Fruit fly (Drosophila melanogaster) whole organism, embryonic: ENCODE measurements around the gene IntS4.

Experiments
- ATbp ChIP-seq: fragments of 200-800 bp; sonication (Bioruptor generic); optimal IDR thresholded peaks from 2 replicates; lab custom pipeline; 2017; ENCODE audit warnings: missing biosample characterization, mild to moderate bottlenecking, missing genetic modification characterization, missing genetic modification reagents
- Adf1 ChIP-seq: fragments of 200-800 bp; sonication (Bioruptor generic); IDR thresholded peaks from 2 replicates; pipeline ENCODE4 v1.3.6; 2022; ENCODE audit warnings: missing biosample characterization, missing genetic modification characterization
- Asciz ChIP-seq: fragments of 200-800 bp; sonication (Bioruptor generic); optimal IDR thresholded peaks from 2 replicates; lab custom pipeline; 2017; ENCODE audit warnings: missing biosample characterization, mild to moderate bottlenecking, missing genetic modification characterization, missing genetic modification reagents
- Awh ChIP-seq: fragments of 200-800 bp; sonication (Bioruptor generic); IDR thresholded peaks from 2 replicates; pipeline ENCODE4, ENCODE4 v1.3.6; 2022; ENCODE audit warnings: missing biosample characterization, missing genetic modification characterization
- BEAF-32 ChIP-seq: fragments of 200-800 bp; sonication (Bioruptor generic); optimal IDR thresholded peaks from 3 replicates; lab custom pipeline; 2017; ENCODE audit warnings: missing biosample characterization, missing genetic modification characterization, mild to moderate bottlenecking, moderate library complexity, missing genetic modification reagents
- Bdp1 ChIP-seq: fragments of 200-800 bp; sonication (Bioruptor generic); optimal IDR thresholded peaks from 3 replicates; lab custom pipeline; 2016; ENCODE audit warnings: missing biosample characterization, missing genetic modification characterization
- CG10267 ChIP-seq: fragments of 200-800 bp; sonication (Bioruptor generic); optimal IDR thresholded peaks from 2 replicates; lab custom pipeline; 2018; ENCODE audit warnings: missing biosample characterization, mild to moderate bottlenecking, missing genetic modification characterization, moderate library complexity
- CG10543 ChIP-seq: fragments of 200-800 bp; sonication (Bioruptor generic); optimal IDR thresholded peaks from 3 replicates; lab custom pipeline; 2017; ENCODE audit warnings: missing biosample characterization, mild to moderate bottlenecking, missing genetic modification characterization, moderate library complexity
- CG10979 ChIP-seq: fragments of 200-800 bp; sonication (Bioruptor generic); optimal IDR thresholded peaks from 2 replicates; lab custom pipeline; 2018; ENCODE audit warnings: missing biosample characterization, mild to moderate bottlenecking, missing genetic modification characterization, moderate library complexity
- CG11560 ChIP-seq: fragments of 200-800 bp; sonication (Bioruptor generic); IDR thresholded peaks from 3 replicates; pipeline ENCODE4 v1.3.6; 2022; ENCODE audit warnings: missing biosample characterization, missing genetic modification characterization
- CG11696 ChIP-seq: fragments of 200-800 bp; sonication (Bioruptor generic); IDR thresholded peaks from 2 replicates; pipeline ENCODE4 v1.3.6; 2022; ENCODE audit warnings: missing biosample characterization, missing genetic modification characterization
- CG12219 ChIP-seq: fragments of 200-800 bp; sonication (Bioruptor generic); optimal IDR thresholded peaks from 3 replicates; lab custom pipeline; 2018; ENCODE audit warnings: missing biosample characterization, mild to moderate bottlenecking, missing genetic modification characterization
- CG15479 ChIP-seq: fragments of 200-800 bp; sonication (Bioruptor generic); optimal IDR thresholded peaks from 3 replicates; lab custom pipeline; 2019; ENCODE audit warnings: missing biosample characterization, mild to moderate bottlenecking, missing genetic modification characterization, moderate library complexity
- CG17361 ChIP-seq: fragments of 200-800 bp; sonication (Bioruptor generic); IDR thresholded peaks from 3 replicates; pipeline ENCODE4 v1.3.6; 2022; ENCODE audit warnings: missing biosample characterization, missing genetic modification characterization
- CG17802 ChIP-seq: fragments of 200-800 bp; sonication (Bioruptor generic); optimal IDR thresholded peaks from 2 replicates; lab custom pipeline; 2018; ENCODE audit warnings: missing biosample characterization, mild to moderate bottlenecking, missing genetic modification characterization, moderate library complexity
- CG34422 ChIP-seq: fragments of 200-800 bp; sonication (Bioruptor generic); IDR thresholded peaks from 3 replicates; pipeline ENCODE4 v1.3.6; 2022; ENCODE audit warnings: missing biosample characterization, missing genetic modification characterization
- CG3847 ChIP-seq: fragments of 200-800 bp; sonication (Bioruptor generic); IDR thresholded peaks from 2 replicates; pipeline ENCODE4 v1.3.6; 2022; ENCODE audit warnings: missing biosample characterization, missing genetic modification characterization
- CG6175 ChIP-seq: fragments of 200-800 bp; sonication (Bioruptor generic); IDR thresholded peaks from 3 replicates; pipeline ENCODE4 v1.3.6; 2022; ENCODE audit warnings: missing biosample characterization, missing genetic modification characterization
- CG7357 ChIP-seq: fragments of 200-800 bp; sonication (Bioruptor generic); IDR thresholded peaks from 3 replicates; pipeline ENCODE4 v1.3.6; 2022; ENCODE audit warnings: missing biosample characterization, missing genetic modification characterization
- CG7786 ChIP-seq: fragments of 200-800 bp; sonication (Bioruptor generic); optimal IDR thresholded peaks from 2 replicates; lab custom pipeline; 2016; ENCODE audit warnings: missing biosample characterization, missing genetic modification characterization
- CHES-1-like ChIP-seq: fragments of 200-800 bp; sonication (Bioruptor generic); optimal IDR thresholded peaks from 2 replicates; lab custom pipeline; 2016; ENCODE audit warnings: missing biosample characterization, missing genetic modification characterization
- Eip74EF ChIP-seq, 2 experiments: fragments of 200-800 bp in 1 of 2; fragments of >200 bp in 1 of 2; sonication (Bioruptor generic) in 1 of 2; optimal IDR thresholded peaks; 2 replicates each; lab custom pipeline; 2017 to 2019; ENCODE audit warnings: missing biosample characterization in 2 of 2, missing genetic modification characterization in 2 of 2, mild to moderate bottlenecking in 1 of 2, moderate library complexity in 1 of 2
- Fer1 ChIP-seq: fragments of 200-800 bp; sonication (Bioruptor generic); optimal IDR thresholded peaks from 2 replicates; lab custom pipeline; 2017; ENCODE audit warnings: missing biosample characterization, mild to moderate bottlenecking, missing genetic modification characterization
- Fer3 ChIP-seq: fragments of 200-800 bp; sonication (Bioruptor generic); optimal IDR thresholded peaks from 2 replicates; lab custom pipeline; 2018; ENCODE audit warnings: missing biosample characterization, mild to moderate bottlenecking, missing genetic modification characterization, moderate library complexity
- Gug ChIP-seq: fragments of 200-800 bp; sonication (Bioruptor generic); IDR thresholded peaks from 4 replicates; pipeline ENCODE4 v1.3.6; 2022; ENCODE audit warnings: missing biosample characterization, missing genetic modification characterization
- H15 ChIP-seq: fragments of 200-800 bp; sonication (Bioruptor generic); IDR thresholded peaks from 3 replicates; pipeline ENCODE4 v1.3.6; 2022; ENCODE audit warnings: missing biosample characterization, missing genetic modification characterization
- HmgZ ChIP-seq: fragments of 200-800 bp; sonication (Bioruptor generic); optimal IDR thresholded peaks from 2 replicates; lab custom pipeline; 2018; ENCODE audit warnings: missing biosample characterization, mild to moderate bottlenecking, missing genetic modification characterization
- Hmx ChIP-seq: fragments of 200-800 bp; sonication (Bioruptor generic); optimal IDR thresholded peaks from 2 replicates; lab custom pipeline; 2016; ENCODE audit warnings: missing biosample characterization, missing genetic modification characterization
- Hsf ChIP-seq: fragments of 200-800 bp; sonication (Bioruptor generic); optimal IDR thresholded peaks from 3 replicates; lab custom pipeline; 2016; ENCODE audit warnings: missing biosample characterization, missing genetic modification characterization
- Lhr ChIP-seq: fragments of 200-800 bp; sonication (Bioruptor generic); optimal IDR thresholded peaks from 3 replicates; lab custom pipeline; 2017; ENCODE audit warnings: mild to moderate bottlenecking, missing biosample characterization, missing genetic modification reagents, missing genetic modification characterization
- MBD-R2 ChIP-seq: fragments of 200-800 bp; sonication (Bioruptor generic); IDR thresholded peaks from 2 replicates; pipeline ENCODE4 v1.3.6; 2022; ENCODE audit warnings: missing biosample characterization, missing genetic modification characterization
- Mes4 ChIP-seq: fragments of 200-800 bp; sonication (Bioruptor generic); optimal IDR thresholded peaks from 2 replicates; lab custom pipeline; 2016; ENCODE audit warnings: missing biosample characterization, missing genetic modification characterization
- Pdp1 ChIP-seq, 2 experiments: fragments of 200-800 bp; sonication (Bioruptor generic); optimal IDR thresholded peaks; 3 replicates each; lab custom pipeline; 2016; ENCODE audit warnings: missing biosample characterization in 2 of 2, missing genetic modification characterization in 2 of 2, mild to moderate bottlenecking in 1 of 2, moderate library complexity in 1 of 2
- Sry-δ ChIP-seq: fragments of 200-800 bp; sonication (Bioruptor generic); optimal IDR thresholded peaks from 2 replicates; lab custom pipeline; 2016; ENCODE audit warnings: missing biosample characterization, missing genetic modification characterization
- Trl ChIP-seq, 3 experiments: fragments of >200 bp in 2 of 3; fragments of 200-800 bp in 1 of 3; sonication (Bioruptor generic) in 1 of 3; optimal IDR thresholded peaks; 2 replicates in 1 of 3; 3 replicates in 2 of 3; lab custom pipeline; 2016 to 2017; ENCODE audit warnings: missing biosample characterization in 1 of 3, missing genetic modification characterization in 1 of 3
- Vsx1 ChIP-seq: fragments of 200-800 bp; sonication (Bioruptor generic); optimal IDR thresholded peaks from 2 replicates; lab custom pipeline; 2017; ENCODE audit warnings: missing biosample characterization, mild to moderate bottlenecking, missing genetic modification characterization, missing genetic modification reagents
- ap ChIP-seq: fragments of 200-800 bp; sonication (Bioruptor generic); IDR thresholded peaks from 2 replicates; pipeline ENCODE4 v1.3.6; 2022; ENCODE audit warnings: missing biosample characterization, missing genetic modification characterization
- ase ChIP-seq: fragments of 200-800 bp; sonication (Bioruptor generic); IDR thresholded peaks from 3 replicates; pipeline ENCODE4 v1.3.6; 2022; ENCODE audit warnings: missing biosample characterization, missing genetic modification characterization
- chinmo ChIP-seq: fragments of 200-800 bp; sonication (Bioruptor generic); IDR thresholded peaks from 4 replicates; pipeline ENCODE4 v1.3.6; 2022; ENCODE audit warnings: missing biosample characterization, missing genetic modification characterization; ENCODE audit not compliant: partially characterized antibody
- croc ChIP-seq: fragments of 200-800 bp; sonication (Bioruptor generic); conservative IDR thresholded peaks from 3 replicates; pipeline ENCODE4 v1.3.6; 2022; ENCODE audit warnings: missing biosample characterization, missing genetic modification characterization
- ftz-f1 ChIP-seq: fragments of 200-800 bp; sonication (Bioruptor generic); optimal IDR thresholded peaks from 2 replicates; lab custom pipeline; 2016; ENCODE audit warnings: missing biosample characterization, missing genetic modification characterization
- gfzf ChIP-seq: fragments of 200-800 bp; sonication (Bioruptor generic); optimal IDR thresholded peaks from 2 replicates; lab custom pipeline; 2016; ENCODE audit warnings: missing biosample characterization, mild to moderate bottlenecking, missing genetic modification characterization, moderate library complexity
- h ChIP-seq: fragments of >200 bp; optimal IDR thresholded peaks from 2 replicates; lab custom pipeline; 2017
- hbn ChIP-seq: fragments of 200-800 bp; sonication (Bioruptor generic); IDR thresholded peaks from 2 replicates; pipeline ENCODE4 v1.3.6; 2022; ENCODE audit warnings: missing biosample characterization, missing genetic modification characterization; ENCODE audit not compliant: partially characterized antibody
- ind ChIP-seq: fragments of 200-800 bp; sonication (Bioruptor generic); optimal IDR thresholded peaks from 3 replicates; lab custom pipeline; 2016; ENCODE audit warnings: missing biosample characterization, missing genetic modification characterization
- ken ChIP-seq: fragments of 200-800 bp; sonication (Bioruptor generic); IDR thresholded peaks from 3 replicates; pipeline ENCODE4 v1.3.6; 2022; ENCODE audit warnings: missing biosample characterization, missing genetic modification characterization
- lmd ChIP-seq: fragments of 200-800 bp; sonication (Bioruptor generic); IDR thresholded peaks from 2 replicates; pipeline ENCODE4 v1.3.6; 2022; ENCODE audit warnings: missing biosample characterization, missing genetic modification characterization
- nerfin-1 ChIP-seq: fragments of 200-800 bp; sonication (Bioruptor generic); optimal IDR thresholded peaks from 3 replicates; lab custom pipeline; 2019; ENCODE audit warnings: missing biosample characterization, mild to moderate bottlenecking, missing genetic modification characterization, moderate library complexity
- phol ChIP-seq: fragments of 200-800 bp; sonication (Bioruptor generic); optimal IDR thresholded peaks from 3 replicates; lab custom pipeline; 2018; ENCODE audit warnings: missing biosample characterization, mild to moderate bottlenecking, missing genetic modification characterization, moderate library complexity
- rib ChIP-seq: fragments of 200-800 bp; sonication (Bioruptor generic); IDR thresholded peaks from 2 replicates; pipeline ENCODE4 v1.3.6; 2022; ENCODE audit warnings: missing biosample characterization, missing genetic modification characterization
- tx ChIP-seq: fragments of 200-800 bp; sonication (Bioruptor generic); optimal IDR thresholded peaks from 2 replicates; lab custom pipeline; 2016; ENCODE audit warnings: missing biosample characterization, missing genetic modification characterization

The IntS4 gene

DNA sequence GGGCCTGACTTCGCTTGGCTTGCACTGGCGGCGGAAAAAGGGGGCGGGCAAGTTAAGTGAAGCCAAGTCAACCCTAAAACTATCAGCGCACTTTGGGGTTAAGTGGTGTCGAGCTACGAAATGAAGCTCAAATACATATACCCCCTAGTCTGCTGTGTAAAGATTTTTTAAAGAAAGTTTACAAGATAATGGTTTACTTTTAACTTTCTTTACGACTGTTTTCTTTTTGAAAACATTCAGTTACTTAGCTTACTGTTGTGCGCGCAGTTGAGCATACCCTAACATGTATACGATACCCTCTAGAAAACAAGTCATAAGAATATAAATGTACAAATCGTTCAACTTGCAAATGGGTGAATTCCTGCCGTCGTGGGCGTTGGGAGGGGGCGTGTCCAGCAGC is 15.9 kb downstream of the IntS4 start (continued):
- TF ChIP-seq phol (tag; lab: Kevin White, UChicago) = peak; percentile 28
- no peak for TF ChIP-seq croc (GFP tag; lab: Robert Waterston, UW)
- TF ChIP-seq gfzf (GFP tag; lab: Kevin White, UChicago) = no peak
- no peak for TF ChIP-seq ap
- TF ChIP-seq CG6175 (GFP tag; lab: Robert Waterston, UW) = no peak
- peak; percentile 34 for TF ChIP-seq ATbp (GFP tag; lab: Kevin White, UChicago)
- TF ChIP-seq Sry-δ (GFP tag; lab: Kevin White, UChicago) = no peak
- TF ChIP-seq rib (GFP tag; lab: Robert Waterston, UW) = no peak
- TF ChIP-seq Lhr (GFP tag; lab: Kevin White, UChicago) = no peak
- TF ChIP-seq lmd = peak; percentile 48
- TF ChIP-seq CG3847 (GFP tag; lab: Robert Waterston, UW) = peak; percentile 27; the same call in 1 of the 2 replicates
- TF ChIP-seq CG11560 = no peak
- TF ChIP-seq BEAF-32 (GFP tag; lab: Kevin White, UChicago) = no peak
- TF ChIP-seq Hmx (GFP tag; lab: Kevin White, UChicago) = no peak
- TF ChIP-seq Eip74EF (GFP tag; optimal IDR thresholded peaks at IDR 0.05; lab: Kevin White, UChicago) = no peak
- TF ChIP-seq h (lab: Kevin White, UChicago) = no peak
- peak; percentile 13 for TF ChIP-seq Hsf
- peak; percentile 35 for TF ChIP-seq Asciz (GFP tag; lab: Kevin White, UChicago)
- 0 out of 3 replicates have a peak, but pooled peaks have one; percentile 26 for TF ChIP-seq CG34422 (GFP tag; lab: Robert Waterston, UW)
- peak; percentile 14 for TF ChIP-seq CG7786 (GFP tag; lab: Kevin White, UChicago)
- no peak for TF ChIP-seq Bdp1 (GFP tag; lab: Kevin White, UChicago)
- no peak for TF ChIP-seq CG10543
- no peak for TF ChIP-seq Pdp1 (GFP tag; optimal IDR thresholded peaks at IDR 0.05; lab: Kevin White, UChicago)
- TF ChIP-seq hbn (GFP tag; lab: Robert Waterston, UW) = no peak
- peak; percentile 2 for TF ChIP-seq HmgZ (tag; lab: Kevin White, UChicago)
- TF ChIP-seq Adf1 (GFP tag; lab: Robert Waterston, UW) = no peak
- no peak for TF ChIP-seq Mes4 (GFP tag; lab: Kevin White, UChicago)
- TF ChIP-seq ken (GFP tag; lab: Robert Waterston, UW) = 0 out of 3 replicates have a peak, but pooled peaks have one; percentile 25
- no peak for TF ChIP-seq Vsx1 (GFP tag; lab: Kevin White, UChicago)
- peak; percentile 13 for TF ChIP-seq CG10267 (tag; lab: Kevin White, UChicago)
- peak; percentile 15 for TF ChIP-seq Fer1 (GFP tag; lab: Kevin White, UChicago)
- peak; percentile 58; the same call in 1 of the 3 replicates for TF ChIP-seq CG7357 (GFP tag; lab: Robert Waterston, UW)
- no peak for TF ChIP-seq Awh (GFP tag; lab: Robert Waterston, UW)
- peak; percentile 30; the same call in 1 of the 4 replicates for TF ChIP-seq Gug (GFP tag; lab: Robert Waterston, UW)
- TF ChIP-seq ase (GFP tag; lab: Robert Waterston, UW) = 0 out of 3 replicates have a peak, but pooled peaks have one; percentile 42
- no peak for TF ChIP-seq Trl (optimal IDR thresholded peaks at IDR 0.05; lab: Kevin White, UChicago)
- TF ChIP-seq Trl (GFP tag; optimal IDR thresholded peaks at IDR 0.05; lab: Kevin White, UChicago) = peak; percentile 0
- no peak for TF ChIP-seq tx
- no peak for TF ChIP-seq CG12219 (GFP tag; lab: Kevin White, UChicago)
- TF ChIP-seq H15 (GFP tag; lab: Robert Waterston, UW) = no peak
- no peak for TF ChIP-seq Fer3 (tag; lab: Kevin White, UChicago)
- TF ChIP-seq ind (GFP tag; lab: Kevin White, UChicago) = peak; percentile 29
- peak; percentile 22 for TF ChIP-seq CG10979 (tag; lab: Kevin White, UChicago)
- TF ChIP-seq CG15479 (GFP tag; lab: Kevin White, UChicago) = no peak
- no peak for TF ChIP-seq ftz-f1 (GFP tag; lab: Kevin White, UChicago)
- no peak for TF ChIP-seq chinmo (GFP tag; lab: Robert Waterston, UW)
- no peak for TF ChIP-seq MBD-R2 (GFP tag; lab: Robert Waterston, UW)
- TF ChIP-seq nerfin-1 = no peak
- no peak for TF ChIP-seq CG17802
- TF ChIP-seq CHES-1-like (GFP tag; lab: Kevin White, UChicago) = no peak
- no peak for TF ChIP-seq CG11696
- no peak for TF ChIP-seq CG17361 (GFP tag; lab: Robert Waterston, UW)
